Fruit fly (Drosophila melanogaster): ENCODE results near the gene spri.
A peak's percentile ranks its signal among the peaks of the same experiment; 100 is the strongest.

Gene spri

DNA sequence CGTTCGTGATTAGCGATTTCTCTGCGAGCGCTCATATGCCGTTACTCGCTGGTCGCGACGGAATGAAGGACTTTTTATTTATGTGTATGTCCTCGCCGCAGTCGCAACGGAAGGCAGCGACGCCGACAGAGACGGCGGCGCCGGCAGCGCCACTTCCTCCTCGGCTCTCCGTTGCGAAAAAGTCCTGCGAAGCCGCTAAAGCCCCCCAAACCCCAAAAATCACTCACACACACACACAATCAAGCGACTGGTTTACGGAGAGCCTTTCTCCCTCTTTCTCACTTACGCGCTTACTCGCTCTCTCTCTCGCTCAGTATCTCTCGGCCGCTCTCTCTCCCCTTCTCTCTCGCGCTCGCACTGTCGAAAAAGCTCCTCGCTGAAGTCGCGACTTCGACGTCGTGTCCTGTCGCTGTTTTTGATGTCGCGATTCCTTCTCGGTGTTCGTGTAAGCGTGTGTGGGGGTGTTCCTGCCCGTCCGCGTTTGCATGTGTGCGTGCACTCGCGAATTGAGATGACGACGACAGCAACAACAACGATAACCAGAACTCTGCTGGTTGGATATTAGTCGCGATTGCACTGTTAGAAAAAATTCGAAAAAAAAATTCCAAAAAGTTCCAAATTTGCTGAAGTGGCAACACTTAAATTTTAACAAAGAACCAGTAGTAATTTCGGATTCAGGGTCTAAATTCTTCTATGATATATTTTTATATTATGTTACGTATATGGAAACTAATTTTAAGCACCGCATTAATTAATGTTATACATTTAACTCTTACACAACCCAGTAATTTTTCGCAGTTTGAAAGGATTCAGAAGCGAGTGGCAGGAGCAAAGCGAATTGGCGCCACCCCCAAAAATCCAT is 35.2 kb upstream of the spri start, which contains the start of gene CG43347 (continued):
- TF ChIP-seq D19A (tag; optimal IDR thresholded peaks at IDR 0.05), result peak; percentile 62
- no peak for TF ChIP-seq fru (optimal IDR thresholded peaks at IDR 0.05)
- no peak for TF ChIP-seq CG2199 (GFP tag; IDR thresholded peaks at IDR 0.05)
- TF ChIP-seq CG17328 (GFP tag; IDR thresholded peaks at IDR 0.05), result peak; percentile 48
- TF ChIP-seq CrebB (tag; optimal IDR thresholded peaks at IDR 0.05), result peak; percentile 19
- no peak for TF ChIP-seq Neu2 (GFP tag; optimal IDR thresholded peaks at IDR 0.05; ENCODE audit: borderline replicate concordance)
- TF ChIP-seq rib (GFP tag; IDR thresholded peaks at IDR 0.05), result no peak
- no peak for TF ChIP-seq CG31388 (GFP tag; optimal IDR thresholded peaks at IDR 0.05)
- no peak for TF ChIP-seq CG9797 (GFP tag; optimal IDR thresholded peaks at IDR 0.05)
- TF ChIP-seq HHEX (GFP tag; optimal IDR thresholded peaks at IDR 0.05), result peak; percentile 68
- no peak for TF ChIP-seq ewg (GFP tag; optimal IDR thresholded peaks at IDR 0.05)
- no peak for TF ChIP-seq CG6175 (GFP tag; IDR thresholded peaks at IDR 0.05)
- no peak for TF ChIP-seq pan (optimal IDR thresholded peaks at IDR 0.05)
- TF ChIP-seq pan (GFP tag; optimal IDR thresholded peaks at IDR 0.05 in 1 of 2, IDR thresholded peaks at IDR 0.05 in 1 of 2), result peak in 1 of 2 experiments; percentile 70
- peak; percentile 55 for TF ChIP-seq CG5180 (GFP tag; optimal IDR thresholded peaks at IDR 0.05)
- TF ChIP-seq CG1832 (GFP tag; optimal IDR thresholded peaks at IDR 0.05), result peak; percentile 75
- no peak for TF ChIP-seq CG10321 (GFP tag; IDR thresholded peaks at IDR 0.05)
- TF ChIP-seq Vsx1 (GFP tag; optimal IDR thresholded peaks at IDR 0.05), result peak; percentile 33
- TF ChIP-seq CG6689 (GFP tag; IDR thresholded peaks at IDR 0.05), result peak; percentile 65
- TF ChIP-seq CG2120 (GFP tag; optimal IDR thresholded peaks at IDR 0.05), result peak; percentile 76
- TF ChIP-seq CG13296 (GFP tag; optimal IDR thresholded peaks at IDR 0.05), result peak; percentile 76
- no peak for TF ChIP-seq GATAe (GFP tag; conservative IDR thresholded peaks at IDR 0.05)
- TF ChIP-seq CG4617 (GFP tag; optimal IDR thresholded peaks at IDR 0.05; ENCODE audit: borderline replicate concordance), result no peak
- TF ChIP-seq CG12769 (tag; optimal IDR thresholded peaks at IDR 0.05), result peak; percentile 27
- peak; percentile 59 for TF ChIP-seq gsb-n (tag; optimal IDR thresholded peaks at IDR 0.05)
- TF ChIP-seq CG10431 (GFP tag; optimal IDR thresholded peaks at IDR 0.05), result peak; percentile 5
- TF ChIP-seq dpn (GFP tag; optimal IDR thresholded peaks at IDR 0.05), result peak; percentile 22 to 29
- TF ChIP-seq CHES-1-like (GFP tag; optimal IDR thresholded peaks at IDR 0.05), result no peak
- peak; percentile 76 for TF ChIP-seq CG30403 (GFP tag; optimal IDR thresholded peaks at IDR 0.05)
- TF ChIP-seq Dad (GFP tag; optimal IDR thresholded peaks at IDR 0.05), result no peak
- peak; percentile 61 for TF ChIP-seq CG6765 (GFP tag; optimal IDR thresholded peaks at IDR 0.05)
- peak; percentile 63 for TF ChIP-seq CG17385 (GFP tag; optimal IDR thresholded peaks at IDR 0.05)
- TF ChIP-seq Ssrp (tag; optimal IDR thresholded peaks at IDR 0.05), result peak; percentile 65
- no peak for TF ChIP-seq grn (GFP tag; optimal IDR thresholded peaks at IDR 0.05)
- no peak for TF ChIP-seq NFAT (GFP tag; IDR thresholded peaks at IDR 0.05)
- no peak for TF ChIP-seq CG30431 (GFP tag; optimal IDR thresholded peaks at IDR 0.05)
- peak; percentile 44 for TF ChIP-seq CG10654 (GFP tag; optimal IDR thresholded peaks at IDR 0.05)
- no peak for TF ChIP-seq CG7928 (GFP tag; optimal IDR thresholded peaks at IDR 0.05)
- 0 out of 3 replicates have a peak, but pooled peaks have one; percentile 25 for TF ChIP-seq CG14050 (GFP tag; IDR thresholded peaks at IDR 0.05)
- no peak for TF ChIP-seq nerfin-2 (GFP tag; IDR thresholded peaks at IDR 0.05; ENCODE audit: partially characterized antibody)
- TF ChIP-seq cad (GFP tag; optimal IDR thresholded peaks at IDR 0.05), result no peak
- TF ChIP-seq YL-1 (GFP tag; optimal IDR thresholded peaks at IDR 0.05), result no peak
- TF ChIP-seq Deaf1 (tag; optimal IDR thresholded peaks at IDR 0.05), result peak; percentile 89
- TF ChIP-seq BEAF-32 (GFP tag; optimal IDR thresholded peaks at IDR 0.05), result no peak
- TF ChIP-seq CG9437 (GFP tag; optimal IDR thresholded peaks at IDR 0.05), result peak; percentile 40
- 0 out of 2 replicates have a peak, but pooled peaks have one; percentile 21 for TF ChIP-seq al (GFP tag; IDR thresholded peaks at IDR 0.05)
- TF ChIP-seq CG12071 (GFP tag; optimal IDR thresholded peaks at IDR 0.05), result no peak
- TF ChIP-seq cg (GFP tag; optimal IDR thresholded peaks at IDR 0.05), result peak; percentile 41
- peak; percentile 46 for TF ChIP-seq klu (GFP tag; IDR thresholded peaks at IDR 0.05)

Measured in whole organism, embryonic.